Worm (Caenorhabditis elegans): Measurements from ENCODE around the gene far-3.
A peak's percentile ranks its signal among the peaks of the same experiment; 100 is the strongest.

Gene far-3

ce11 chrV:12961085-12961560 is 36.2 kb downstream of the far-3 start, which contains the start of gene mpst-7:
mpst-7 (minus strand) TSS chrV:12961135.
- TF ChIP-seq ceh-18 (tag; optimal IDR thresholded peaks at IDR 0.05) (no peak), elt-2 (tag; optimal IDR thresholded peaks at IDR 0.05) (no peak), ceh-6 (GFP tag; optimal IDR thresholded peaks at IDR 0.05) (no peak), eyg-1 (tag; optimal IDR thresholded peaks at IDR 0.05) (no peak), ceh-31 (tag; optimal IDR thresholded peaks at IDR 0.05) (no peak), hlh-13 (GFP tag; optimal IDR thresholded peaks at IDR 0.05) (no peak), pha-2 (tag; optimal IDR thresholded peaks at IDR 0.05) (no peak), unc-3 (GFP tag; conservative IDR thresholded peaks at IDR 0.05) (no peak), unc-3 (tag; optimal IDR thresholded peaks at IDR 0.05) (no peak), madf-2 (tag; optimal IDR thresholded peaks at IDR 0.05) (no peak), K02D7.2 (tag; optimal IDR thresholded peaks at IDR 0.05) (no peak), npax-4 (tag; optimal IDR thresholded peaks at IDR 0.05) (no peak), rnt-1 (tag; optimal IDR thresholded peaks at IDR 0.05) (no peak), sox-2 (GFP tag; IDR thresholded peaks at IDR 0.05) (no peak), unc-86 (tag; optimal IDR thresholded peaks at IDR 0.05) (no peak), ztf-16 (tag; optimal IDR thresholded peaks at IDR 0.05) (no peak), ceh-9 (tag; optimal IDR thresholded peaks at IDR 0.05) (no peak), pha-4 (tag; optimal IDR thresholded peaks at IDR 0.05) (no peak), hlh-15 (tag; optimal IDR thresholded peaks at IDR 0.05) (no peak)

- TF ChIP-seq pha-4 (tag; optimal IDR thresholded peaks at IDR 0.05) (no peak), C38D4.7 (GFP tag; optimal IDR thresholded peaks at IDR 0.05) (no peak)
Observed at ce11 chrV:12954261-12954660, 43.1 kb downstream of the far-3 start.

- no peak for TF ChIP-seq ceh-45 (GFP tag; IDR thresholded peaks at IDR 0.05)
- TF ChIP-seq ama-1 (optimal IDR thresholded peaks at IDR 0.05), result no peak
- TF ChIP-seq unc-3 (GFP tag; conservative IDR thresholded peaks at IDR 0.05), result no peak
- TF ChIP-seq unc-3 (tag; optimal IDR thresholded peaks at IDR 0.05), result no peak
- TF ChIP-seq unc-42 (tag; optimal IDR thresholded peaks at IDR 0.05), result no peak
- no peak for TF ChIP-seq pha-2 (tag; optimal IDR thresholded peaks at IDR 0.05)
- TF ChIP-seq fkh-6 (tag; optimal IDR thresholded peaks at IDR 0.05), result no peak
- TF ChIP-seq nfya-1 (tag; optimal IDR thresholded peaks at IDR 0.05), result no peak
- TF ChIP-seq unc-55 (GFP tag; optimal IDR thresholded peaks at IDR 0.05), result no peak
- TF ChIP-seq ceh-9 (tag; optimal IDR thresholded peaks at IDR 0.05), result no peak
Observed at ce11 chrV:12953702-12954101, 43.6 kb downstream of the far-3 start, which contains the start of gene eif-3.K. eif-3.K (plus strand) TSS chrV:12954002.

ce11 chrV:12952287-12952686 is 45.0 kb downstream of the far-3 start, which contains the start of gene pqn-68:
pqn-68 (plus strand) TSS chrV:12952636.
- no peak for TF ChIP-seq elt-2 (tag; optimal IDR thresholded peaks at IDR 0.05)
- no peak for TF ChIP-seq unc-86 (tag; optimal IDR thresholded peaks at IDR 0.05)
- TF ChIP-seq ceh-31 (tag; optimal IDR thresholded peaks at IDR 0.05), result peak; percentile 4
- TF ChIP-seq ceh-34 (tag; optimal IDR thresholded peaks at IDR 0.05), result no peak
- peak; percentile 1 for TF ChIP-seq ets-4 (tag; optimal IDR thresholded peaks at IDR 0.05)
- no peak for TF ChIP-seq hlh-13 (GFP tag; optimal IDR thresholded peaks at IDR 0.05)
- no peak for TF ChIP-seq ceh-9 (tag; optimal IDR thresholded peaks at IDR 0.05)
- no peak for TF ChIP-seq sox-2 (GFP tag; IDR thresholded peaks at IDR 0.05)
- no peak for TF ChIP-seq tbx-7 (tag; optimal IDR thresholded peaks at IDR 0.05)
- TF ChIP-seq pax-1 (tag; optimal IDR thresholded peaks at IDR 0.05), result no peak
- no peak for TF ChIP-seq pha-2 (tag; optimal IDR thresholded peaks at IDR 0.05)
- peak; percentile 10 for TF ChIP-seq ceh-2 (tag; optimal IDR thresholded peaks at IDR 0.05)
- TF ChIP-seq odd-2 (tag; optimal IDR thresholded peaks at IDR 0.05), result no peak

- TF ChIP-seq odd-2 (tag; optimal IDR thresholded peaks at IDR 0.05), result no peak
- peak; percentile 24 for TF ChIP-seq unc-55 (GFP tag; optimal IDR thresholded peaks at IDR 0.05)
- TF ChIP-seq ceh-45 (GFP tag; IDR thresholded peaks at IDR 0.05), result no peak
- TF ChIP-seq rnt-1 (tag; optimal IDR thresholded peaks at IDR 0.05), result no peak
- no peak for TF ChIP-seq syd-9 (tag; optimal IDR thresholded peaks at IDR 0.05)
- TF ChIP-seq ceh-22 (tag; optimal IDR thresholded peaks at IDR 0.05), result no peak
- TF ChIP-seq gmeb-2 (tag; optimal IDR thresholded peaks at IDR 0.05), result no peak
- TF ChIP-seq fkh-10 (GFP tag; optimal IDR thresholded peaks at IDR 0.05), result no peak
- TF ChIP-seq zip-5 (tag; optimal IDR thresholded peaks at IDR 0.05), result no peak
- no peak for TF ChIP-seq npax-4 (tag; optimal IDR thresholded peaks at IDR 0.05)
- TF ChIP-seq ceh-30 (tag; optimal IDR thresholded peaks at IDR 0.05), result no peak
- no peak for TF ChIP-seq K02D7.2 (tag; optimal IDR thresholded peaks at IDR 0.05)
- no peak for TF ChIP-seq sox-2 (GFP tag; IDR thresholded peaks at IDR 0.05)
- TF ChIP-seq hlh-6 (tag; optimal IDR thresholded peaks at IDR 0.05), result no peak
- TF ChIP-seq unc-42 (tag; optimal IDR thresholded peaks at IDR 0.05), result peak; percentile 50
- TF ChIP-seq tbx-2 (tag; optimal IDR thresholded peaks at IDR 0.05), result peak; percentile 41
- TF ChIP-seq Y22D7AL.16 (tag; optimal IDR thresholded peaks at IDR 0.05), result no peak
- no peak for TF ChIP-seq unc-86 (tag; optimal IDR thresholded peaks at IDR 0.05)
- peak; percentile 54 for TF ChIP-seq nfya-1 (tag; optimal IDR thresholded peaks at IDR 0.05)
- peak; percentile 47 for TF ChIP-seq ceh-48 (tag; optimal IDR thresholded peaks at IDR 0.05)
- no peak for TF ChIP-seq F13H6.1 (tag; optimal IDR thresholded peaks at IDR 0.05)
- no peak for TF ChIP-seq elt-2 (tag; optimal IDR thresholded peaks at IDR 0.05)
Observed at ce11 chrV:12950812-12951528, 46.4 kb downstream of the far-3 start, which contains the start of the genes T16G1.9 and T16G1.18. T16G1.9 (minus strand) TSS chrV:12950862. T16G1.18 (plus strand) TSS chrV:12951304.
